Worm (Caenorhabditis elegans): Measurements from ENCODE around the gene tbc-2.

Gene tbc-2

ce11 chrII:5874130-5874529, 46.9 kb upstream of the tbc-2 start (continued):
- TF ChIP-seq pag-3 (tag; optimal IDR thresholded peaks at IDR 0.05; ENCODE audit: borderline replicate concordance, insufficient read depth) (no peak), lsy-2 (tag; optimal IDR thresholded peaks at IDR 0.05) (peak; percentile 35 to 49), ets-5 (GFP tag; IDR thresholded peaks at IDR 0.05) (no peak), dsc-1 (tag; optimal IDR thresholded peaks at IDR 0.05) (peak; percentile 36), irx-1 (tag; optimal IDR thresholded peaks at IDR 0.05) (peak; percentile 16), snu-23 (GFP tag; optimal IDR thresholded peaks at IDR 0.05) (peak; percentile 70), blmp-1 (tag; optimal IDR thresholded peaks at IDR 0.05) (peak; percentile 98), ceh-8 (GFP tag; optimal IDR thresholded peaks at IDR 0.05) (peak; percentile 43), nhr-20 (tag; optimal IDR thresholded peaks at IDR 0.05) (peak; percentile 77), nhr-90 (tag; optimal IDR thresholded peaks at IDR 0.05; ENCODE audit: poor library complexity) (peak; percentile 30), aly-2 (tag; optimal IDR thresholded peaks at IDR 0.05) (no peak), fkh-8 (tag; optimal IDR thresholded peaks at IDR 0.05) (peak; percentile 23)

- TF ChIP-seq F16B12.6 (tag; optimal IDR thresholded peaks at IDR 0.05) (no peak), tlp-1 (tag; optimal IDR thresholded peaks at IDR 0.05) (no peak), fkh-10 (GFP tag; optimal IDR thresholded peaks at IDR 0.05) (no peak), nhr-20 (tag; optimal IDR thresholded peaks at IDR 0.05) (peak; percentile 41), dpl-1 (GFP tag; optimal IDR thresholded peaks at IDR 0.05) (peak in 2 of 3 experiments; percentile 3 to 14), rnt-1 (tag; optimal IDR thresholded peaks at IDR 0.05) (peak; percentile 32), nhr-77 (tag; optimal IDR thresholded peaks at IDR 0.05) (no peak), lin-13 (GFP tag; optimal IDR thresholded peaks at IDR 0.05) (peak; percentile 48), ceh-82 (tag; optimal IDR thresholded peaks at IDR 0.05) (peak in 2 of 3 experiments; percentile 24), nhr-47 (tag; optimal IDR thresholded peaks at IDR 0.05) (peak; percentile 54), zip-4 (GFP tag; optimal IDR thresholded peaks at IDR 0.05) (no peak), unc-130 (tag; optimal IDR thresholded peaks at IDR 0.05) (no peak), aly-2 (tag; optimal IDR thresholded peaks at IDR 0.05) (no peak), mab-9 (GFP tag; IDR thresholded peaks at IDR 0.05) (no peak), nhr-84 (tag; optimal IDR thresholded peaks at IDR 0.05) (no peak), C16A3.4 (tag; optimal IDR thresholded peaks at IDR 0.05) (no peak), hpl-2 (GFP tag; optimal IDR thresholded peaks at IDR 0.05) (no peak), snpc-4 (tag; optimal IDR thresholded peaks at IDR 0.05) (no peak), ceh-90 (tag; optimal IDR thresholded peaks at IDR 0.05) (no peak), elt-2 (tag; optimal IDR thresholded peaks at IDR 0.05) (peak; percentile 57), unc-98 (GFP tag; IDR thresholded peaks at IDR 0.05) (0 out of 2 replicates have a peak, but pooled peaks have one; percentile 14), efl-1 (optimal IDR thresholded peaks at IDR 0.05) (peak; percentile 36 to 44), efl-1 (GFP tag; optimal IDR thresholded peaks at IDR 0.05 in 1 of 2) (no peak), mep-1 (tag; optimal IDR thresholded peaks at IDR 0.05) (no peak), nhr-28 (tag; optimal IDR thresholded peaks at IDR 0.05) (no peak), pax-3 (tag; optimal IDR thresholded peaks at IDR 0.05) (no peak), egl-27 (tag; optimal IDR thresholded peaks at IDR 0.05) (no peak), ceh-8 (GFP tag; optimal IDR thresholded peaks at IDR 0.05) (no peak), Y116A8C.19 (tag; optimal IDR thresholded peaks at IDR 0.05; ENCODE audit: borderline replicate concordance) (no peak), fos-1 (tag; optimal IDR thresholded peaks at IDR 0.05) (no peak), unc-86 (tag; optimal IDR thresholded peaks at IDR 0.05) (peak; percentile 4), C04F5.9 (tag; optimal IDR thresholded peaks at IDR 0.05) (no peak), jun-1 (tag; optimal IDR thresholded peaks at IDR 0.05) (peak; percentile 27), ceh-63 (GFP tag; optimal IDR thresholded peaks at IDR 0.05) (no peak), xbp-1 (tag; optimal IDR thresholded peaks at IDR 0.05) (peak; percentile 19), fkh-8 (tag; optimal IDR thresholded peaks at IDR 0.05) (no peak), lin-14 (GFP tag; optimal IDR thresholded peaks at IDR 0.05) (peak; percentile 62), hlh-4 (tag; optimal IDR thresholded peaks at IDR 0.05) (no peak), swsn-7 (tag; optimal IDR thresholded peaks at IDR 0.05) (no peak), mef-2 (tag; optimal IDR thresholded peaks at IDR 0.05) (no peak), nhr-237 (tag; optimal IDR thresholded peaks at IDR 0.05) (no peak), sup-37 (GFP tag; optimal IDR thresholded peaks at IDR 0.05) (no peak), nhr-76 (tag; optimal IDR thresholded peaks at IDR 0.05) (no peak), lin-39 (tag; optimal IDR thresholded peaks at IDR 0.05) (no peak)
Measured at ce11 chrII:5873564-5874070, 46.4 kb upstream of the tbc-2 start, which contains the start of gene tex-2. Gene tex-2 (minus strand): TSS chrII:5873614.
